Fruit fly (Drosophila melanogaster) whole organism, adult: Measurements from ENCODE around the gene RpS17.

Experiments
- CG11617 ChIP-seq: fragments of 200-800 bp; sonication (Bioruptor generic); optimal IDR thresholded peaks from 2 replicates; lab custom pipeline; 2017; ENCODE audit warnings: mild to moderate bottlenecking, missing biosample characterization, missing genetic modification reagents, missing genetic modification characterization
- CG12768 ChIP-seq: fragments of 200-800 bp; sonication (Bioruptor generic); optimal IDR thresholded peaks from 2 replicates; lab custom pipeline; 2017; ENCODE audit warnings: missing biosample characterization, missing genetic modification characterization, mild to moderate bottlenecking, moderate library complexity, missing genetic modification reagents
- CG14711 ChIP-seq: fragments of 200-800 bp; sonication (Bioruptor generic); optimal IDR thresholded peaks from 2 replicates; lab custom pipeline; 2018; ENCODE audit warnings: missing biosample characterization, mild to moderate bottlenecking, missing genetic modification characterization, moderate library complexity
- CG7045 ChIP-seq: fragments of 200-800 bp; sonication (Bioruptor generic); optimal IDR thresholded peaks from 2 replicates; lab custom pipeline; 2017; ENCODE audit warnings: missing biosample characterization, mild to moderate bottlenecking, missing genetic modification characterization
- CG7101 ChIP-seq: fragments of 200-800 bp; sonication (Bioruptor generic); optimal IDR thresholded peaks from 2 replicates; lab custom pipeline; 2018; ENCODE audit warnings: missing biosample characterization, mild to moderate bottlenecking, missing genetic modification characterization, moderate library complexity
- Hr96 ChIP-seq: fragments of 200-800 bp; sonication (Bioruptor generic); optimal IDR thresholded peaks from 2 replicates; lab custom pipeline; 2016; ENCODE audit warnings: missing biosample characterization, missing genetic modification characterization
- bab1 ChIP-seq: fragments of 200-800 bp; sonication (Bioruptor generic); optimal IDR thresholded peaks from 3 replicates; lab custom pipeline; 2019; ENCODE audit warnings: missing biosample characterization, mild to moderate bottlenecking, missing genetic modification characterization, moderate library complexity
- cic ChIP-seq: fragments of 200-800 bp; sonication (Bioruptor generic); optimal IDR thresholded peaks from 2 replicates; lab custom pipeline; 2017; ENCODE audit warnings: missing biosample characterization, mild to moderate bottlenecking, missing genetic modification characterization, moderate library complexity
- cnc ChIP-seq, 2 experiments: fragments of >200 bp; optimal IDR thresholded peaks; 2 replicates each; lab custom pipeline; 2017
- kay ChIP-seq: fragments of 200-800 bp; sonication (Bioruptor generic); peaks from one replicate; lab custom pipeline; 2016; ENCODE audit warnings: missing biosample characterization, missing genetic modification characterization, borderline replicate concordance
- pad ChIP-seq: fragments of 200-800 bp; sonication (Bioruptor generic); optimal IDR thresholded peaks from 3 replicates; lab custom pipeline; 2017; ENCODE audit warnings: missing biosample characterization, missing genetic modification characterization, mild to moderate bottlenecking, moderate library complexity, missing genetic modification reagents
- tj ChIP-seq: fragments of 200-800 bp; sonication (Bioruptor generic); optimal IDR thresholded peaks from 3 replicates; lab custom pipeline; 2017; ENCODE audit warnings: missing biosample characterization, mild to moderate bottlenecking, missing genetic modification characterization, moderate library complexity
- toe ChIP-seq: fragments of 200-800 bp; sonication (Bioruptor generic); optimal IDR thresholded peaks from 2 replicates; lab custom pipeline; 2016; ENCODE audit warnings: missing biosample characterization, missing genetic modification characterization

- TF ChIP-seq toe (GFP tag; lab: Kevin White, UChicago) (no peak), CG11617 (GFP tag; lab: Kevin White, UChicago) (no peak), CG7101 (tag; lab: Kevin White, UChicago) (no peak), kay (GFP tag; lab: Kevin White, UChicago) (no peak), cnc (optimal IDR thresholded peaks at IDR 0.05; lab: Kevin White, UChicago) (no peak), CG14711 (tag; lab: Kevin White, UChicago) (no peak), pad (GFP tag; lab: Kevin White, UChicago) (no peak), Hr96 (GFP tag; lab: Kevin White, UChicago) (no peak), tj (GFP tag; lab: Kevin White, UChicago) (no peak), CG12768 (GFP tag; lab: Kevin White, UChicago) (no peak), bab1 (no peak), cic (no peak), CG7045 (GFP tag; lab: Kevin White, UChicago) (no peak)
Measured at dm6 chr3L:9435831-9436230, 6.2 kb upstream of the RpS17 start.
